Worm (Caenorhabditis elegans) whole organism, L4 larva: ENCODE results near the gene str-180.

Experiments
- D1046.2 ChIP-seq: fragments of 200-800 bp; sonication (Bioruptor generic); IDR thresholded peaks from 2 replicates; pipeline ENCODE4 v1.3.6; 2022; ENCODE audit warnings: missing genetic modification characterization, missing compliant biosample characterization
- F10B5.3 ChIP-seq: sonication (generic microtip); optimal IDR thresholded peaks from 2 replicates; lab custom pipeline; 2016; ENCODE audit warnings: mild to moderate bottlenecking, missing genetic modification characterization, missing compliant biosample characterization
- F26F4.8 ChIP-seq: fragments of 200-800 bp; sonication (Bioruptor generic); conservative IDR thresholded peaks from 2 replicates; pipeline ENCODE4 v1.3.6; 2022; ENCODE audit warnings: missing genetic modification characterization, missing compliant biosample characterization
- F37D6.2 ChIP-seq: sonication (generic microtip); optimal IDR thresholded peaks from 2 replicates; lab custom pipeline; 2016; ENCODE audit warnings: mild to moderate bottlenecking, missing genetic modification characterization, missing compliant biosample characterization
- R02D3.7 ChIP-seq: fragments of 150-350 bp; sonication (generic microtip); optimal IDR thresholded peaks from 3 replicates; lab custom pipeline; 2014; ENCODE audit warnings: missing biosample characterization, missing genetic modification characterization
- T20F7.1 ChIP-seq: fragments of 200-800 bp; sonication (Bioruptor generic); optimal IDR thresholded peaks from 2 replicates; lab custom pipeline; 2018; ENCODE audit warnings: mild to moderate bottlenecking, missing genetic modification characterization, missing compliant biosample characterization
- T26A8.4 ChIP-seq: fragments of 200-800 bp; sonication (Bioruptor generic); IDR thresholded peaks from 2 replicates; pipeline ENCODE4 v1.3.6; 2022; ENCODE audit warnings: missing genetic modification characterization, missing compliant biosample characterization
- Y105C5A.15 ChIP-seq: fragments of 200-800 bp; sonication (Bioruptor generic); IDR thresholded peaks from 2 replicates; pipeline ENCODE4 v1.3.6; 2022; ENCODE audit warnings: missing genetic modification characterization, missing compliant biosample characterization
- Y75B8A.6 ChIP-seq: fragments of 200-800 bp; sonication (Bioruptor generic); IDR thresholded peaks from 2 replicates; pipeline ENCODE4 v1.3.6; 2022; ENCODE audit warnings: missing genetic modification reagents, missing genetic modification characterization, missing compliant biosample characterization
- aha-1 ChIP-seq: fragments of 150-350 bp; peaks from one replicate; lab custom pipeline; 2014; ENCODE audit warnings: missing biosample characterization, missing genetic modification characterization
- aly-2 ChIP-seq: sonication (generic microtip); optimal IDR thresholded peaks from 2 replicates; lab custom pipeline; 2018; ENCODE audit warnings: missing biosample characterization, missing genetic modification characterization
- ces-1 ChIP-seq: fragments of 150-350 bp; sonication (generic microtip); optimal IDR thresholded peaks from 4 replicates; lab custom pipeline; 2014; ENCODE audit warnings: missing biosample characterization, missing genetic modification reagents, missing genetic modification characterization
- cey-2 ChIP-seq: sonication (generic microtip); optimal IDR thresholded peaks from 3 replicates; lab custom pipeline; 2017; ENCODE audit warnings: missing genetic modification characterization, mild to moderate bottlenecking, missing compliant biosample characterization, antibody characterized with exemption, borderline replicate concordance; ENCODE audit not compliant: insufficient read depth
- daf-12 ChIP-seq: fragments of 150-350 bp; optimal IDR thresholded peaks from 2 replicates; lab custom pipeline; 2014; ENCODE audit warnings: missing biosample characterization, missing genetic modification reagents, missing genetic modification characterization
- dmd-8 ChIP-seq: fragments of 200-800 bp; sonication (Bioruptor generic); IDR thresholded peaks from 2 replicates; pipeline ENCODE4 v1.3.6; 2022; ENCODE audit warnings: missing genetic modification characterization, missing compliant biosample characterization
- dmd-9 ChIP-seq: fragments of 200-800 bp; sonication (Bioruptor generic); IDR thresholded peaks from 2 replicates; pipeline ENCODE4 v1.3.6; 2022; ENCODE audit warnings: missing genetic modification reagents, missing genetic modification characterization, missing compliant biosample characterization
- dpl-1 ChIP-seq: fragments of 150-350 bp; optimal IDR thresholded peaks from 2 replicates; lab custom pipeline; 2014; ENCODE audit warnings: missing biosample characterization, missing genetic modification reagents, missing genetic modification characterization
- egl-27 ChIP-seq: sonication (generic microtip); optimal IDR thresholded peaks from 3 replicates; lab custom pipeline; 2017; ENCODE audit warnings: missing biosample characterization, missing genetic modification reagents, missing genetic modification characterization
- egl-43 ChIP-seq: fragments of 200-800 bp; sonication (Bioruptor generic); IDR thresholded peaks from 2 replicates; pipeline ENCODE4 v1.3.6; 2022; ENCODE audit warnings: missing genetic modification reagents, missing genetic modification characterization, missing compliant biosample characterization
- fkh-10 ChIP-seq: fragments of 150-350 bp; optimal IDR thresholded peaks from 2 replicates; lab custom pipeline; 2014; ENCODE audit warnings: missing biosample characterization, missing genetic modification reagents, missing genetic modification characterization
- hif-1 ChIP-seq, 2 experiments: sonication (generic microtip); optimal IDR thresholded peaks; 2 replicates each; lab custom pipeline; 2016 to 2017; ENCODE audit warnings: missing compliant biosample characterization in 2 of 2, missing genetic modification characterization in 2 of 2, missing genetic modification reagents in 2 of 2, missing genotype in 2 of 2, mild to moderate bottlenecking in 1 of 2
- lin-1 ChIP-seq: fragments of 200-800 bp; sonication (Bioruptor generic); IDR thresholded peaks from 2 replicates; pipeline ENCODE4 v1.3.6; 2022; ENCODE audit warnings: missing genetic modification reagents, missing genetic modification characterization, missing compliant biosample characterization
- lin-13 ChIP-seq: fragments of 150-350 bp; optimal IDR thresholded peaks from 2 replicates; lab custom pipeline; 2014; ENCODE audit warnings: missing biosample characterization, missing genetic modification reagents, missing genetic modification characterization
- lin-15B ChIP-seq: fragments of 150-350 bp; sonication (generic microtip); optimal IDR thresholded peaks from 3 replicates; lab custom pipeline; 2014; ENCODE audit warnings: missing biosample characterization, missing genetic modification characterization
- lin-38 ChIP-seq: fragments of 200-800 bp; sonication (Bioruptor generic); IDR thresholded peaks from 2 replicates; pipeline ENCODE4 v1.3.6; 2022; ENCODE audit warnings: missing genetic modification reagents, missing genetic modification characterization, missing compliant biosample characterization
- lir-3 ChIP-seq: sonication (generic microtip); optimal IDR thresholded peaks from 2 replicates; lab custom pipeline; 2016; ENCODE audit warnings: mild to moderate bottlenecking, missing genetic modification characterization, missing compliant biosample characterization
- mxl-2 ChIP-seq: fragments of 200-800 bp; sonication (Bioruptor generic); conservative IDR thresholded peaks from 2 replicates; pipeline ENCODE4 v1.3.6; 2022; ENCODE audit warnings: missing genetic modification reagents, missing genetic modification characterization, missing compliant biosample characterization
- mxl-3 ChIP-seq: fragments of 200-800 bp; sonication (Bioruptor generic); optimal IDR thresholded peaks from 2 replicates; lab custom pipeline; 2018; ENCODE audit warnings: mild to moderate bottlenecking, missing genetic modification characterization, missing compliant biosample characterization
- nhr-11 ChIP-seq: fragments of 150-350 bp; optimal IDR thresholded peaks from 2 replicates; lab custom pipeline; 2014; ENCODE audit warnings: missing biosample characterization, missing genetic modification characterization
- nhr-28 ChIP-seq: fragments of 150-350 bp; optimal IDR thresholded peaks from 2 replicates; lab custom pipeline; 2014; ENCODE audit warnings: missing biosample characterization, missing genetic modification characterization
- nhr-41 ChIP-seq: fragments of 200-800 bp; sonication (Bioruptor generic); IDR thresholded peaks from 2 replicates; pipeline ENCODE4 v1.3.6; 2022; ENCODE audit warnings: missing genetic modification reagents, missing genetic modification characterization, missing compliant biosample characterization
- nhr-48 ChIP-seq: sonication (generic microtip); optimal IDR thresholded peaks from 2 replicates; lab custom pipeline; 2016; ENCODE audit warnings: mild to moderate bottlenecking, missing genetic modification characterization, missing compliant biosample characterization
- nhr-6 ChIP-seq: fragments of 150-350 bp; optimal IDR thresholded peaks from 2 replicates; lab custom pipeline; 2014; ENCODE audit warnings: missing biosample characterization, missing genetic modification characterization
- pqm-1 ChIP-seq: sonication (generic microtip); optimal IDR thresholded peaks from 2 replicates; lab custom pipeline; 2017; ENCODE audit warnings: missing biosample characterization, missing genetic modification characterization
- rbr-2 ChIP-seq: sonication (generic microtip); optimal IDR thresholded peaks from 2 replicates; lab custom pipeline; 2016; ENCODE audit warnings: missing genotype, missing genetic modification characterization, missing compliant biosample characterization
- set-16 ChIP-seq: fragments of 200-800 bp; sonication (Bioruptor generic); IDR thresholded peaks from 2 replicates; pipeline ENCODE4 v1.3.6; 2022; ENCODE audit warnings: missing genetic modification reagents, missing genetic modification characterization, missing compliant biosample characterization
- spr-1 ChIP-seq: sonication (generic microtip); optimal IDR thresholded peaks from 2 replicates; lab custom pipeline; 2016; ENCODE audit warnings: mild to moderate bottlenecking, missing genetic modification characterization, missing compliant biosample characterization
- tag-97 ChIP-seq: fragments of 200-800 bp; sonication (Bioruptor generic); IDR thresholded peaks from 2 replicates; pipeline ENCODE4 v1.3.6; 2022; ENCODE audit warnings: missing genetic modification characterization, missing compliant biosample characterization
- vab-7 ChIP-seq: fragments of 200-800 bp; sonication (Bioruptor generic); IDR thresholded peaks from 2 replicates; pipeline ENCODE4 v1.3.6; 2022; ENCODE audit warnings: missing genetic modification reagents, missing genetic modification characterization, missing compliant biosample characterization
- zag-1 ChIP-seq: fragments of 150-350 bp; optimal IDR thresholded peaks from 2 replicates; lab custom pipeline; 2014; ENCODE audit warnings: missing biosample characterization, missing genetic modification characterization
- zfp-2 ChIP-seq: sonication (generic microtip); optimal IDR thresholded peaks from 2 replicates; lab custom pipeline; 2016; ENCODE audit warnings: mild to moderate bottlenecking, missing genetic modification characterization, missing compliant biosample characterization
- ztf-11 ChIP-seq: fragments of 150-350 bp; optimal IDR thresholded peaks from 2 replicates; lab custom pipeline; 2014; ENCODE audit warnings: missing biosample characterization, missing genetic modification characterization

The str-180 gene

ce11 chrV:6645810-6646209, 22.8 kb downstream of the str-180 start:
- TF ChIP-seq F10B5.3 (tag; lab: Kevin White, UChicago): no peak
- no peak for TF ChIP-seq dmd-8 (GFP tag; lab: Robert Waterston, UW)
- TF ChIP-seq lin-13 (GFP tag; lab: Kevin White, UChicago): no peak
- TF ChIP-seq T26A8.4 (GFP tag; lab: Robert Waterston, UW): no peak

ce11 chrV:6632925-6633324, 35.7 kb downstream of the str-180 start, which contains the start of gene scd-2:
Gene scd-2, plus strand, starts transcription at chrV:6633225.
- no peak for TF ChIP-seq dpl-1 (GFP tag; lab: Kevin White, UChicago)
- TF ChIP-seq nhr-41 (GFP tag; lab: Robert Waterston, UW): no peak
- no peak for TF ChIP-seq egl-43 (GFP tag; lab: Robert Waterston, UW)
- no peak for TF ChIP-seq ces-1 (GFP tag; lab: Kevin White, UChicago)
- TF ChIP-seq Y75B8A.6 (GFP tag; lab: Robert Waterston, UW): no peak
- no peak for TF ChIP-seq F26F4.8
- TF ChIP-seq rbr-2 (tag; lab: Kevin White, UChicago): no peak
- no peak for TF ChIP-seq D1046.2 (GFP tag; lab: Robert Waterston, UW)
- no peak for TF ChIP-seq lin-13 (GFP tag; lab: Kevin White, UChicago)
- no peak for TF ChIP-seq cey-2 (tag; lab: Kevin White, UChicago)
- no peak for TF ChIP-seq lir-3 (tag; lab: Kevin White, UChicago)
- no peak for TF ChIP-seq mxl-2 (GFP tag; lab: Robert Waterston, UW)
- TF ChIP-seq hif-1 (tag; optimal IDR thresholded peaks at IDR 0.05; lab: Kevin White, UChicago): no peak
- TF ChIP-seq daf-12 (tag; lab: Kevin White, UChicago): no peak
- TF ChIP-seq R02D3.7: no peak
- no peak for TF ChIP-seq spr-1 (tag; lab: Kevin White, UChicago)
- TF ChIP-seq T26A8.4 (GFP tag; lab: Robert Waterston, UW): no peak
- TF ChIP-seq, all 104 proteins: peak for 0

- TF ChIP-seq T26A8.4 (GFP tag; lab: Robert Waterston, UW) (no peak), T20F7.1 (GFP tag; lab: Kevin White, UChicago) (no peak), aha-1 (peak; percentile 83), tag-97 (GFP tag; lab: Robert Waterston, UW) (no peak), dmd-9 (no peak), F37D6.2 (tag; lab: Kevin White, UChicago) (no peak), nhr-28 (tag; lab: Kevin White, UChicago) (no peak)
Observed at ce11 chrV:6631866-6632265, 36.8 kb downstream of the str-180 start.

- TF ChIP-seq nhr-48 (tag; lab: Kevin White, UChicago) (peak; percentile 28), daf-12 (tag; lab: Kevin White, UChicago) (no peak), nhr-11 (tag; lab: Kevin White, UChicago) (peak; percentile 63)
Observed at ce11 chrV:6630769-6631168, 37.9 kb downstream of the str-180 start.

- TF ChIP-seq lin-13 (GFP tag; lab: Kevin White, UChicago): no peak
- TF ChIP-seq nhr-48 (tag; lab: Kevin White, UChicago): no peak
- no peak for TF ChIP-seq lin-38 (GFP tag; lab: Robert Waterston, UW)
- TF ChIP-seq rbr-2 (tag; lab: Kevin White, UChicago): no peak
- no peak for TF ChIP-seq ztf-11 (tag; lab: Kevin White, UChicago)
- no peak for TF ChIP-seq lin-1 (GFP tag; lab: Robert Waterston, UW)
- TF ChIP-seq set-16 (GFP tag; lab: Robert Waterston, UW): no peak
- no peak for TF ChIP-seq pqm-1 (tag; lab: Kevin White, UChicago)
- no peak for TF ChIP-seq vab-7 (GFP tag; lab: Robert Waterston, UW)
- TF ChIP-seq nhr-6 (tag; lab: Kevin White, UChicago): no peak
- TF ChIP-seq Y105C5A.15 (GFP tag; lab: Robert Waterston, UW): no peak
- TF ChIP-seq mxl-3: no peak
- TF ChIP-seq egl-27 (tag; lab: Kevin White, UChicago): no peak
- TF ChIP-seq zag-1 (tag; lab: Kevin White, UChicago): no peak
- no peak for TF ChIP-seq Y75B8A.6 (GFP tag; lab: Robert Waterston, UW)
- TF ChIP-seq lin-15B (tag; lab: Kevin White, UChicago): no peak
- TF ChIP-seq zfp-2 (tag; lab: Kevin White, UChicago): no peak
- no peak for TF ChIP-seq fkh-10
- no peak for TF ChIP-seq aly-2
Observed at ce11 chrV:6626244-6626643, 42.4 kb downstream of the str-180 start, which contains the start of gene ppt-1. Gene ppt-1, minus strand, starts transcription at chrV:6626344.
